Worm (Caenorhabditis elegans) whole organism, mixed stage, embryonic: ENCODE measurements around the gene srg-30.

Experiments
- ces-1 ChIP-seq: fragments of 150-350 bp; optimal IDR thresholded peaks from 2 replicates; lab custom pipeline; 2014; ENCODE audit warnings: missing biosample characterization, missing genetic modification reagents, missing genetic modification characterization
- elt-1 ChIP-seq: sonication (generic microtip); optimal IDR thresholded peaks from 2 replicates; lab custom pipeline; 2017; ENCODE audit warnings: missing genetic modification characterization, mild to moderate bottlenecking, missing compliant biosample characterization, antibody characterized with exemption, moderate library complexity, borderline replicate concordance; ENCODE audit not compliant: insufficient read depth
- elt-3 ChIP-seq: fragments of 150-350 bp; optimal IDR thresholded peaks from 2 replicates; lab custom pipeline; 2014; ENCODE audit warnings: missing biosample characterization, missing genetic modification characterization
- mep-1 ChIP-seq: fragments of 150-350 bp; optimal IDR thresholded peaks from 2 replicates; lab custom pipeline; 2017; ENCODE audit warnings: missing biosample characterization, missing genetic modification reagents, missing genetic modification characterization, inconsistent platforms
- nhr-237 ChIP-seq: fragments of 150-350 bp; optimal IDR thresholded peaks from 2 replicates; lab custom pipeline; 2014; ENCODE audit warnings: missing biosample characterization, missing genetic modification characterization
- nhr-28 ChIP-seq: fragments of 150-350 bp; optimal IDR thresholded peaks from 2 replicates; lab custom pipeline; 2014; ENCODE audit warnings: missing biosample characterization, missing genetic modification characterization
- nhr-76 ChIP-seq: sonication (generic microtip); optimal IDR thresholded peaks from 2 replicates; lab custom pipeline; 2017; ENCODE audit warnings: missing biosample characterization, missing genetic modification characterization
- ztf-11 ChIP-seq: fragments of 150-350 bp; optimal IDR thresholded peaks from 2 replicates; lab custom pipeline; 2014; ENCODE audit warnings: missing biosample characterization, missing genetic modification characterization

- TF ChIP-seq nhr-28 (tag; lab: Kevin White, UChicago) (no peak), elt-3 (no peak), ces-1 (GFP tag; lab: Kevin White, UChicago) (no peak), nhr-237 (tag; lab: Kevin White, UChicago) (no peak), ztf-11 (tag; lab: Kevin White, UChicago) (no peak), nhr-76 (tag; lab: Kevin White, UChicago) (no peak), mep-1 (tag; lab: Kevin White, UChicago) (no peak), elt-1 (tag; lab: Kevin White, UChicago) (no peak)
Measured at ce11 chrV:6691813-6692351, 26.2 kb downstream of the srg-30 start, which contains the start of gene mtl-1.
